Worm (Caenorhabditis elegans) whole organism, mixed stage, embryonic: ENCODE results near the gene C04C11.25.

ENCODE experiments used
- bed-3 ChIP-seq: fragments of 200-800 bp; sonication (Bioruptor generic); optimal IDR thresholded peaks from 3 replicates; lab custom pipeline; 2018; ENCODE audit warnings: mild to moderate bottlenecking, missing genetic modification characterization, moderate library complexity, missing compliant biosample characterization
- ham-2 ChIP-seq: fragments of 200-800 bp; sonication (Bioruptor generic); optimal IDR thresholded peaks from 2 replicates; lab custom pipeline; 2018; ENCODE audit warnings: mild to moderate bottlenecking, missing genetic modification characterization, missing compliant biosample characterization
- lsy-2 ChIP-seq: fragments of 150-350 bp; optimal IDR thresholded peaks from 2 replicates; lab custom pipeline; 2014; ENCODE audit warnings: missing biosample characterization, missing genetic modification characterization
- mep-1 ChIP-seq: fragments of 150-350 bp; optimal IDR thresholded peaks from 2 replicates; lab custom pipeline; 2017; ENCODE audit warnings: missing biosample characterization, missing genetic modification reagents, missing genetic modification characterization, inconsistent platforms
- nhr-12 ChIP-seq: fragments of 150-350 bp; optimal IDR thresholded peaks from 2 replicates; lab custom pipeline; 2014; ENCODE audit warnings: missing biosample characterization, missing genetic modification characterization
- nhr-237 ChIP-seq: fragments of 150-350 bp; optimal IDR thresholded peaks from 2 replicates; lab custom pipeline; 2014; ENCODE audit warnings: missing biosample characterization, missing genetic modification characterization
- nhr-76 ChIP-seq: sonication (generic microtip); optimal IDR thresholded peaks from 2 replicates; lab custom pipeline; 2017; ENCODE audit warnings: missing biosample characterization, missing genetic modification characterization
- snpc-4 ChIP-seq: fragments of 150-350 bp; optimal IDR thresholded peaks from 2 replicates; lab custom pipeline; 2014; ENCODE audit warnings: missing biosample characterization, missing genetic modification characterization
- unc-120 ChIP-seq: sonication (generic microtip); optimal IDR thresholded peaks from 2 replicates; lab custom pipeline; 2017; ENCODE audit warnings: missing genetic modification characterization, missing compliant biosample characterization; ENCODE audit not compliant: poor library complexity, severe bottlenecking
- unc-39 ChIP-seq: fragments of 150-350 bp; optimal IDR thresholded peaks from 2 replicates; lab custom pipeline; 2014; ENCODE audit warnings: missing biosample characterization, missing genetic modification characterization

DNA sequence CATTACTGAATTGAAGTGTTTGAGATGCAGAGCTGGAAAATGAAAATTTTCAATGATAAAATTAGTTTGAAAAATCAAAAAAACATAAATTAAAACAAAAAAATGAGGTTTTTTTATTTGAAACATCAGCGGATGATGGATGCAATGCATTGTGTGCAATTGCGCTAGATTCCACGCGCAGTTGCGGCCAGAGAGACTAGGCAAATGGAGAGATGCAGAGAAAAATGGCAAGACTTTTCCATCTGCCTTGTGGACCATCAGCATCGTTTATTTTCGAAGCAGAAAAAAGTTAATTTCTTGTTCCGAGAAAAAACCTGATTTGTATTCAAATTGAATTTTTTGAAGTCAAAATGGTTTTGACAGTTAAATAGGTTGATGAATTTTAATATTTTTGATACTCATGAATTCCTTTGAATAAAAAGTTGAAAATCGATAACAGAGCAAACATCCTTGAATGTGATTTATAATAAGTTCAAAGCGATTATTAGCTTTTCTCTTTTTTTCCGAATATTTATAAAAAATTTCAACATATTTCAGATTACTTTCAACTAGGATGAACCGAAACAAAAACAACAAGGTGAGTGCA lies 19.4 kb downstream of the C04C11.25 start, which contains the start of the genes C31E10.5 and C31E10.6:
- TF ChIP-seq snpc-4 (tag; lab: Kevin White, UChicago) (no peak), unc-39 (no peak), unc-120 (tag; lab: Kevin White, UChicago) (no peak), lsy-2 (tag; lab: Kevin White, UChicago) (peak; percentile 50), bed-3 (GFP tag; lab: Kevin White, UChicago) (no peak), nhr-12 (tag; lab: Kevin White, UChicago) (no peak), nhr-76 (tag; lab: Kevin White, UChicago) (no peak), mep-1 (tag; lab: Kevin White, UChicago) (peak; percentile 85), nhr-237 (tag; lab: Kevin White, UChicago) (peak; percentile 48), ham-2 (GFP tag; lab: Kevin White, UChicago) (no peak)
